Fruit fly (Drosophila melanogaster) whole organism, embryonic: Measurements from ENCODE around the gene ScpX.
A peak's percentile ranks its signal among the peaks of the same experiment; 100 is the strongest.

Source experiments
- Bdp1 ChIP-seq: fragments of 200-800 bp; sonication (Bioruptor generic); optimal IDR thresholded peaks from 3 replicates; lab custom pipeline; 2016; ENCODE audit warnings: missing biosample characterization, missing genetic modification characterization
- Bteb2 ChIP-seq: fragments of 200-800 bp; sonication (Bioruptor generic); optimal IDR thresholded peaks from 2 replicates; lab custom pipeline; 2016; ENCODE audit warnings: missing biosample characterization, missing genetic modification characterization
- CG11247 ChIP-seq: fragments of 200-800 bp; sonication (Bioruptor generic); IDR thresholded peaks from 2 replicates; pipeline ENCODE4 v1.3.6; 2022; ENCODE audit warnings: missing biosample characterization, missing genetic modification characterization
- CG11398 ChIP-seq: fragments of 200-800 bp; sonication (Bioruptor generic); optimal IDR thresholded peaks from 2 replicates; lab custom pipeline; 2016; ENCODE audit warnings: missing biosample characterization, missing genetic modification characterization
- CG11504 ChIP-seq: fragments of 200-800 bp; sonication (Bioruptor generic); optimal IDR thresholded peaks from 3 replicates; lab custom pipeline; 2019; ENCODE audit warnings: missing biosample characterization, mild to moderate bottlenecking, missing genetic modification characterization, moderate library complexity
- CG12155 ChIP-seq: fragments of 200-800 bp; sonication (Bioruptor generic); optimal IDR thresholded peaks from 3 replicates; lab custom pipeline; 2016; ENCODE audit warnings: missing biosample characterization, missing genetic modification characterization
- CG13775 ChIP-seq: fragments of 200-800 bp; sonication (Bioruptor generic); optimal IDR thresholded peaks from 3 replicates; lab custom pipeline; 2017; ENCODE audit warnings: missing biosample characterization, mild to moderate bottlenecking, missing genetic modification characterization
- CG14860 ChIP-seq: fragments of 200-800 bp; sonication (Bioruptor generic); IDR thresholded peaks from 3 replicates; pipeline ENCODE4 v1.3.6; 2022; ENCODE audit warnings: missing biosample characterization, missing genetic modification characterization; ENCODE audit not compliant: partially characterized antibody
- CG15073 ChIP-seq: fragments of 200-800 bp; sonication (Bioruptor generic); optimal IDR thresholded peaks from 2 replicates; lab custom pipeline; 2016; ENCODE audit warnings: missing biosample characterization, missing genetic modification characterization
- CG15269 ChIP-seq: fragments of 200-800 bp; sonication (Bioruptor generic); optimal IDR thresholded peaks from 2 replicates; lab custom pipeline; 2018; ENCODE audit warnings: missing biosample characterization, mild to moderate bottlenecking, missing genetic modification characterization, moderate library complexity
- CG16863 ChIP-seq: fragments of 200-800 bp; sonication (Bioruptor generic); optimal IDR thresholded peaks from 3 replicates; lab custom pipeline; 2016; ENCODE audit warnings: missing biosample characterization, missing genetic modification characterization
- CG1792 ChIP-seq: fragments of 200-800 bp; sonication (Bioruptor generic); optimal IDR thresholded peaks from 2 replicates; lab custom pipeline; 2016; ENCODE audit warnings: missing biosample characterization, missing genetic modification characterization
- CG18599 ChIP-seq: fragments of 200-800 bp; sonication (Bioruptor generic); optimal IDR thresholded peaks from 3 replicates; lab custom pipeline; 2017; ENCODE audit warnings: missing biosample characterization, missing genetic modification characterization, mild to moderate bottlenecking, moderate library complexity, missing genetic modification reagents
- CG18619 ChIP-seq: fragments of 200-800 bp; sonication (Bioruptor generic); optimal IDR thresholded peaks from 3 replicates; lab custom pipeline; 2017; ENCODE audit warnings: missing biosample characterization, mild to moderate bottlenecking, missing genetic modification characterization
- CG2889 ChIP-seq: fragments of 200-800 bp; sonication (Bioruptor generic); IDR thresholded peaks from 3 replicates; pipeline ENCODE4 v1.3.6; 2022; ENCODE audit warnings: missing biosample characterization, missing genetic modification characterization
- CG31441 ChIP-seq: fragments of 200-800 bp; sonication (Bioruptor generic); IDR thresholded peaks from 2 replicates; pipeline ENCODE4 v1.3.6; 2022; ENCODE audit warnings: missing biosample characterization, missing genetic modification characterization
- CG32532 ChIP-seq: fragments of 200-800 bp; sonication (Bioruptor generic); IDR thresholded peaks from 2 replicates; pipeline ENCODE4 v1.3.6; 2022; ENCODE audit warnings: missing biosample characterization, missing genetic modification characterization
- CG3726 ChIP-seq: fragments of 200-800 bp; sonication (Bioruptor generic); IDR thresholded peaks from 3 replicates; pipeline ENCODE4, ENCODE4 v1.3.6; 2022; ENCODE audit warnings: missing biosample characterization, missing genetic modification characterization
- CG3847 ChIP-seq: fragments of 200-800 bp; sonication (Bioruptor generic); IDR thresholded peaks from 2 replicates; pipeline ENCODE4 v1.3.6; 2022; ENCODE audit warnings: missing biosample characterization, missing genetic modification characterization
- CG5245 ChIP-seq: fragments of 200-800 bp; sonication (Bioruptor generic); optimal IDR thresholded peaks from 3 replicates; lab custom pipeline; 2016; ENCODE audit warnings: missing biosample characterization, missing genetic modification characterization
- CG6175 ChIP-seq: fragments of 200-800 bp; sonication (Bioruptor generic); IDR thresholded peaks from 3 replicates; pipeline ENCODE4 v1.3.6; 2022; ENCODE audit warnings: missing biosample characterization, missing genetic modification characterization
- CG6254 ChIP-seq: fragments of 200-800 bp; sonication (Bioruptor generic); optimal IDR thresholded peaks from 3 replicates; lab custom pipeline; 2017; ENCODE audit warnings: mild to moderate bottlenecking, missing biosample characterization, missing genetic modification reagents, missing genetic modification characterization
- CG6272 ChIP-seq: fragments of 200-800 bp; sonication (Bioruptor generic); IDR thresholded peaks from 2 replicates; pipeline ENCODE4 v1.3.6; 2022; ENCODE audit warnings: missing biosample characterization, missing genetic modification characterization
- CG7987 ChIP-seq: fragments of 200-800 bp; sonication (Bioruptor generic); optimal IDR thresholded peaks from 2 replicates; lab custom pipeline; 2018; ENCODE audit warnings: missing biosample characterization, mild to moderate bottlenecking, missing genetic modification characterization, moderate library complexity
- D ChIP-seq, 2 experiments: fragments of 200-800 bp in 1 of 2; fragments of >200 bp in 1 of 2; sonication (Bioruptor generic) in 1 of 2; optimal IDR thresholded peaks; 2 replicates in 1 of 2; 3 replicates in 1 of 2; lab custom pipeline; 2017; ENCODE audit warnings: mild to moderate bottlenecking in 1 of 2, missing biosample characterization in 1 of 2, missing genetic modification characterization in 1 of 2, missing genetic modification reagents in 1 of 2
- Dref ChIP-seq: fragments of 200-800 bp; sonication (Bioruptor generic); IDR thresholded peaks from 2 replicates; pipeline ENCODE4 v1.3.6; 2022; ENCODE audit warnings: missing biosample characterization, missing genetic modification characterization
- Elba2 ChIP-seq: fragments of 200-800 bp; sonication (Bioruptor generic); optimal IDR thresholded peaks from 3 replicates; lab custom pipeline; 2016; ENCODE audit warnings: missing biosample characterization, missing genetic modification characterization
- HLH4C ChIP-seq: fragments of 200-800 bp; sonication (Bioruptor generic); IDR thresholded peaks from 3 replicates; pipeline ENCODE4 v1.3.6; 2022; ENCODE audit warnings: missing biosample characterization, missing genetic modification characterization; ENCODE audit not compliant: partially characterized antibody
- Hr51 ChIP-seq, 2 experiments: fragments of 200-800 bp; sonication (Bioruptor generic); optimal IDR thresholded peaks; 2 replicates in 1 of 2; 3 replicates in 1 of 2; lab custom pipeline; 2016 to 2018; ENCODE audit warnings: missing biosample characterization in 2 of 2, missing genetic modification characterization in 2 of 2, mild to moderate bottlenecking in 1 of 2, moderate library complexity in 1 of 2
- NFAT ChIP-seq: fragments of 200-800 bp; sonication (Bioruptor generic); IDR thresholded peaks from 2 replicates; pipeline ENCODE4 v1.3.6; 2022; ENCODE audit warnings: missing biosample characterization, missing genetic modification characterization
- Pdp1 ChIP-seq, 2 experiments: fragments of 200-800 bp; sonication (Bioruptor generic); optimal IDR thresholded peaks; 3 replicates each; lab custom pipeline; 2016; ENCODE audit warnings: missing biosample characterization in 2 of 2, missing genetic modification characterization in 2 of 2, mild to moderate bottlenecking in 1 of 2, moderate library complexity in 1 of 2
- Six4 ChIP-seq: fragments of 200-800 bp; sonication (Bioruptor generic); optimal IDR thresholded peaks from 2 replicates; lab custom pipeline; 2016; ENCODE audit warnings: missing biosample characterization, missing genetic modification characterization
- Xrp1 ChIP-seq: fragments of 200-800 bp; sonication (Bioruptor generic); IDR thresholded peaks from 2 replicates; pipeline ENCODE4 v1.3.6; 2022; ENCODE audit warnings: missing biosample characterization, missing genetic modification characterization
- amos ChIP-seq: fragments of 200-800 bp; sonication (Bioruptor generic); IDR thresholded peaks from 2 replicates; pipeline ENCODE4 v1.3.6; 2022; ENCODE audit warnings: missing biosample characterization, missing genetic modification characterization; ENCODE audit not compliant: partially characterized antibody
- cad ChIP-seq: fragments of >200 bp; optimal IDR thresholded peaks from 2 replicates; lab custom pipeline; 2017; ENCODE audit warnings: missing biosample characterization, missing genetic modification characterization
- cato ChIP-seq: fragments of 200-800 bp; sonication (Bioruptor generic); optimal IDR thresholded peaks from 2 replicates; lab custom pipeline; 2016; ENCODE audit warnings: missing biosample characterization, missing genetic modification characterization, borderline replicate concordance
- chn ChIP-seq: fragments of 200-800 bp; sonication (Bioruptor generic); optimal IDR thresholded peaks from 2 replicates; lab custom pipeline; 2016; ENCODE audit warnings: missing biosample characterization, missing genetic modification characterization
- disco-r ChIP-seq: fragments of 200-800 bp; sonication (Bioruptor generic); optimal IDR thresholded peaks from 2 replicates; lab custom pipeline; 2016; ENCODE audit warnings: missing biosample characterization, missing genetic modification characterization
- dm ChIP-seq: fragments of 200-800 bp; sonication (Bioruptor generic); optimal IDR thresholded peaks from 3 replicates; lab custom pipeline; 2016; ENCODE audit warnings: missing biosample characterization, missing genetic modification characterization
- dpn ChIP-seq, 2 experiments: fragments of 200-800 bp; sonication (Bioruptor generic); optimal IDR thresholded peaks; 3 replicates each; lab custom pipeline; 2016; ENCODE audit warnings: missing biosample characterization in 2 of 2, missing genetic modification characterization in 2 of 2
- en ChIP-seq: fragments of 200-800 bp; sonication (Bioruptor generic); optimal IDR thresholded peaks from 2 replicates; lab custom pipeline; 2016; ENCODE audit warnings: missing biosample characterization, missing genetic modification characterization
- fd64A ChIP-seq: fragments of 200-800 bp; sonication (Bioruptor generic); optimal IDR thresholded peaks from 3 replicates; lab custom pipeline; 2018; ENCODE audit warnings: missing biosample characterization, mild to moderate bottlenecking, missing genetic modification characterization
- fru ChIP-seq: fragments of >200 bp; optimal IDR thresholded peaks from 2 replicates; lab custom pipeline; 2017
- gfzf ChIP-seq: fragments of 200-800 bp; sonication (Bioruptor generic); optimal IDR thresholded peaks from 2 replicates; lab custom pipeline; 2016; ENCODE audit warnings: missing biosample characterization, mild to moderate bottlenecking, missing genetic modification characterization, moderate library complexity
- gsb-n ChIP-seq: fragments of 200-800 bp; sonication (Bioruptor generic); optimal IDR thresholded peaks from 3 replicates; lab custom pipeline; 2018; ENCODE audit warnings: missing biosample characterization, mild to moderate bottlenecking, missing genetic modification characterization
- maf-S ChIP-seq: fragments of 200-800 bp; sonication (Bioruptor generic); optimal IDR thresholded peaks from 2 replicates; lab custom pipeline; 2016; ENCODE audit warnings: missing biosample characterization, missing genetic modification characterization
- pfk ChIP-seq: fragments of 200-800 bp; sonication (Bioruptor generic); optimal IDR thresholded peaks from 2 replicates; lab custom pipeline; 2018; ENCODE audit warnings: missing biosample characterization, mild to moderate bottlenecking, missing genetic modification characterization, moderate library complexity
- run ChIP-seq: fragments of 200-800 bp; sonication (Bioruptor generic); optimal IDR thresholded peaks from 3 replicates; lab custom pipeline; 2018; ENCODE audit warnings: missing biosample characterization, mild to moderate bottlenecking, missing genetic modification characterization
- sd ChIP-seq: fragments of 200-800 bp; sonication (Bioruptor generic); optimal IDR thresholded peaks from 3 replicates; lab custom pipeline; 2018; ENCODE audit warnings: missing biosample characterization, mild to moderate bottlenecking, missing genetic modification characterization, moderate library complexity
- stwl ChIP-seq: fragments of 200-800 bp; sonication (Bioruptor generic); optimal IDR thresholded peaks from 3 replicates; lab custom pipeline; 2018; ENCODE audit warnings: missing biosample characterization, mild to moderate bottlenecking, missing genetic modification characterization, moderate library complexity

Gene ScpX

DNA sequence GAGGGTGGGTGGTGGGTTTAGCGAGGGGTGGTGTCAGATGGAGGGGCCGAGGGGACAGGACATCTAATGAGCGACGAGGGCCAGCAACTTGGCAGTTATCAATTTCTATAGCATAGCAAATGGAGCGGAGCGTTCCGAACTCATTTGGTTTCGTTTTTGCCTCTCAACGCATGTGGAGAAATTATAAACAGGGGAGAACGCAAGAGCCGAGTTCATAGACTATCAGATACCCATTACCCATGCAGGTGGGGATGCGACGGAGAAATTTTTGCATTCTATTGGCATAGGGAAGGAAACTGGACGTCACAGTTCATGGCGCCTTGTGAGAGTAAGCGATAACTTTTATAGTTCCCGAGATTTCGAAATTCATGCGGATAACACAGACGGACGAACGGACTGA lies 21.2 kb downstream of the ScpX start:
- peak; percentile 61 for TF ChIP-seq HLH4C (GFP tag; lab: Robert Waterston, UW)
- TF ChIP-seq CG15269: no peak
- 0 out of 2 replicates have a peak, but pooled peaks have one; percentile 24 for TF ChIP-seq CG32532 (GFP tag; lab: Robert Waterston, UW)
- TF ChIP-seq CG16863 (GFP tag; lab: Kevin White, UChicago): no peak
- TF ChIP-seq disco-r (GFP tag; lab: Kevin White, UChicago): no peak
- no peak for TF ChIP-seq Pdp1 (GFP tag; optimal IDR thresholded peaks at IDR 0.05; lab: Kevin White, UChicago)
- TF ChIP-seq D (optimal IDR thresholded peaks at IDR 0.05; lab: Kevin White, UChicago): no peak
- TF ChIP-seq D (GFP tag; optimal IDR thresholded peaks at IDR 0.05; lab: Kevin White, UChicago): no peak
- TF ChIP-seq gfzf (GFP tag; lab: Kevin White, UChicago): no peak
- TF ChIP-seq Hr51 (GFP tag; optimal IDR thresholded peaks at IDR 0.05; lab: Kevin White, UChicago): no peak
- no peak for TF ChIP-seq sd (tag; lab: Kevin White, UChicago)
- peak; percentile 53; the same call in 1 of the 3 replicates for TF ChIP-seq CG14860
- TF ChIP-seq chn (GFP tag; lab: Kevin White, UChicago): no peak
- TF ChIP-seq fru (lab: Kevin White, UChicago): no peak

DNA sequence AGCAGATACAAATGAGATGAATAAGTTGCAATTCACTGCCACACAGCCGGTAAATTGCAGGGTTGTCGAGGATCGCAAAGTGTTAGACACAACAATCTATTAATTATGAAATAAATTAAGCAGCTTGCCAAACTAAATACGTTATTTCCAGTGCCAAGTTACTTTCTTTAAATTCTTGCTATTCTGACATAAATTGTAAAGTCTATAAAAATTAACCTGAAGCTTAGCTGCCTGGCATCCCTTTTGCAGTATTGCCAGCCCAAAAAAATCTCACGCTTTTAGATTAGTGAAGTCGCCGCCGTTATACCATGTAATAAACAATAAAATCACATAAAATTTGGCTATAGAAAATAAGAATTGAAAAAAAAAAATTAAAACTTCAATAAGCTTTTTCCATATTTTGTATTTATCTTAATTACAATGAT lies 26.6 kb downstream of the ScpX start:
- TF ChIP-seq CG6254 (GFP tag; lab: Kevin White, UChicago) (peak; percentile 84), NFAT (GFP tag; lab: Robert Waterston, UW) (peak; percentile 88), dm (GFP tag; lab: Kevin White, UChicago) (peak; percentile 77), CG11504 (peak; percentile 93), Elba2 (GFP tag; lab: Kevin White, UChicago) (peak; percentile 43), CG6272 (GFP tag; lab: Robert Waterston, UW) (peak; percentile 87), amos (GFP tag; lab: Robert Waterston, UW) (no peak), cad (GFP tag; lab: Kevin White, UChicago) (no peak), run (tag; lab: Kevin White, UChicago) (peak; percentile 86), CG3726 (GFP tag; lab: Robert Waterston, UW) (peak; percentile 81), Bteb2 (GFP tag; lab: Kevin White, UChicago) (peak; percentile 90), gsb-n (tag; lab: Kevin White, UChicago) (peak; percentile 86), maf-S (GFP tag; lab: Kevin White, UChicago) (peak; percentile 89), Six4 (GFP tag; lab: Kevin White, UChicago) (peak; percentile 87), CG2889 (GFP tag; lab: Robert Waterston, UW) (peak; percentile 75), CG18619 (peak; percentile 87), CG1792 (peak; percentile 60), CG11398 (peak; percentile 86), CG3847 (GFP tag; lab: Robert Waterston, UW) (peak; percentile 91), fd64A (peak; percentile 76), CG15073 (peak; percentile 51), en (GFP tag; lab: Kevin White, UChicago) (peak; percentile 75), CG31441 (peak; percentile 89), dpn (GFP tag; optimal IDR thresholded peaks at IDR 0.05; lab: Kevin White, UChicago) (peak; percentile 88 to 92), CG11247 (GFP tag; lab: Robert Waterston, UW) (peak; percentile 81), Xrp1 (GFP tag; lab: Robert Waterston, UW) (peak; percentile 94), stwl (tag; lab: Kevin White, UChicago) (peak; percentile 61), cato (GFP tag; lab: Kevin White, UChicago) (peak; percentile 83), CG13775 (GFP tag; lab: Kevin White, UChicago) (peak; percentile 87), CG7987 (GFP tag; lab: Kevin White, UChicago) (peak; percentile 59), CG18599 (peak; percentile 95), Dref (GFP tag; lab: Robert Waterston, UW) (no peak), CG5245 (GFP tag; lab: Kevin White, UChicago) (peak; percentile 64), CG6175 (GFP tag; lab: Robert Waterston, UW) (peak; percentile 84; the same call in 2 of the 3 replicates), Bdp1 (GFP tag; lab: Kevin White, UChicago) (peak; percentile 85), pfk (GFP tag; lab: Kevin White, UChicago) (no peak), CG12155 (peak; percentile 89)
